Fruit fly (Drosophila melanogaster) whole organism, embryonic: ENCODE results near the gene CG14431.

Experiments used
- Bgb ChIP-seq: fragments of 200-800 bp; sonication (Bioruptor generic); IDR thresholded peaks from 2 replicates; pipeline ENCODE4 v1.3.6; 2022; ENCODE audit warnings: missing biosample characterization, missing genetic modification characterization; ENCODE audit not compliant: partially characterized antibody
- CG10267 ChIP-seq: fragments of 200-800 bp; sonication (Bioruptor generic); optimal IDR thresholded peaks from 2 replicates; lab custom pipeline; 2018; ENCODE audit warnings: missing biosample characterization, mild to moderate bottlenecking, missing genetic modification characterization, moderate library complexity
- CG11093 ChIP-seq: fragments of 200-800 bp; sonication (Bioruptor generic); IDR thresholded peaks from 3 replicates; pipeline ENCODE4 v1.3.6; 2022; ENCODE audit warnings: missing biosample characterization, missing genetic modification characterization
- CG12236 ChIP-seq: fragments of 200-800 bp; sonication (Bioruptor generic); optimal IDR thresholded peaks from 2 replicates; lab custom pipeline; 2016; ENCODE audit warnings: missing biosample characterization, missing genetic modification characterization
- CG12942 ChIP-seq: fragments of 200-800 bp; sonication (Bioruptor generic); optimal IDR thresholded peaks from 3 replicates; lab custom pipeline; 2016; ENCODE audit warnings: missing biosample characterization, missing genetic modification characterization
- CG13624 ChIP-seq: fragments of 200-800 bp; sonication (Bioruptor generic); optimal IDR thresholded peaks from 2 replicates; lab custom pipeline; 2016; ENCODE audit warnings: missing biosample characterization, missing genetic modification characterization
- CG14710 ChIP-seq: fragments of 200-800 bp; sonication (Bioruptor generic); optimal IDR thresholded peaks from 3 replicates; lab custom pipeline; 2019; ENCODE audit warnings: missing biosample characterization, mild to moderate bottlenecking, missing genetic modification characterization, moderate library complexity
- CG15269 ChIP-seq: fragments of 200-800 bp; sonication (Bioruptor generic); optimal IDR thresholded peaks from 2 replicates; lab custom pipeline; 2018; ENCODE audit warnings: missing biosample characterization, mild to moderate bottlenecking, missing genetic modification characterization, moderate library complexity
- CG1529 ChIP-seq: fragments of 200-800 bp; sonication (Bioruptor generic); optimal IDR thresholded peaks from 3 replicates; lab custom pipeline; 2018; ENCODE audit warnings: missing biosample characterization, missing genetic modification characterization
- CG16779 ChIP-seq: fragments of 200-800 bp; sonication (Bioruptor generic); IDR thresholded peaks from 2 replicates; pipeline ENCODE4 v1.3.6; 2022; ENCODE audit warnings: missing biosample characterization, missing genetic modification characterization
- CG17359 ChIP-seq: fragments of 200-800 bp; sonication (Bioruptor generic); optimal IDR thresholded peaks from 3 replicates; lab custom pipeline; 2018; ENCODE audit warnings: missing biosample characterization, mild to moderate bottlenecking, missing genetic modification characterization, moderate library complexity
- CG17568 ChIP-seq: fragments of 200-800 bp; sonication (Bioruptor generic); optimal IDR thresholded peaks from 2 replicates; lab custom pipeline; 2018; ENCODE audit warnings: missing biosample characterization, mild to moderate bottlenecking, missing genetic modification characterization, moderate library complexity
- CG1832 ChIP-seq: fragments of 200-800 bp; sonication (Bioruptor generic); optimal IDR thresholded peaks from 2 replicates; lab custom pipeline; 2017; ENCODE audit warnings: missing biosample characterization, mild to moderate bottlenecking, missing genetic modification characterization, inconsistent platforms
- CG2875 ChIP-seq: fragments of 200-800 bp; sonication (Bioruptor generic); optimal IDR thresholded peaks from 2 replicates; lab custom pipeline; 2017; ENCODE audit warnings: missing biosample characterization, mild to moderate bottlenecking, missing genetic modification characterization, missing genetic modification reagents
- CG30431 ChIP-seq: fragments of 200-800 bp; sonication (Bioruptor generic); optimal IDR thresholded peaks from 2 replicates; lab custom pipeline; 2017; ENCODE audit warnings: missing biosample characterization, missing genetic modification characterization
- CG3407 ChIP-seq: fragments of 200-800 bp; sonication (Bioruptor generic); optimal IDR thresholded peaks from 2 replicates; lab custom pipeline; 2018; ENCODE audit warnings: missing biosample characterization, mild to moderate bottlenecking, missing genetic modification characterization
- CG4360 ChIP-seq: fragments of 200-800 bp; sonication (Bioruptor generic); IDR thresholded peaks from 2 replicates; pipeline ENCODE4 v1.3.6; 2022; ENCODE audit warnings: missing biosample characterization, missing genetic modification characterization
- CG6689 ChIP-seq: fragments of 200-800 bp; sonication (Bioruptor generic); IDR thresholded peaks from 2 replicates; pipeline ENCODE4 v1.3.6; 2022; ENCODE audit warnings: missing biosample characterization, missing genetic modification characterization
- CG7271 ChIP-seq: fragments of 200-800 bp; sonication (Bioruptor generic); optimal IDR thresholded peaks from 2 replicates; lab custom pipeline; 2018; ENCODE audit warnings: missing biosample characterization, mild to moderate bottlenecking, missing genetic modification characterization, moderate library complexity
- CG8944 ChIP-seq: fragments of 200-800 bp; sonication (Bioruptor generic); optimal IDR thresholded peaks from 3 replicates; lab custom pipeline; 2016; ENCODE audit warnings: missing biosample characterization, missing genetic modification characterization
- CG9797 ChIP-seq: fragments of 200-800 bp; sonication (Bioruptor generic); optimal IDR thresholded peaks from 3 replicates; lab custom pipeline; 2018; ENCODE audit warnings: missing biosample characterization, mild to moderate bottlenecking, missing genetic modification characterization
- CoRest ChIP-seq: fragments of 200-800 bp; sonication (Bioruptor generic); optimal IDR thresholded peaks from 3 replicates; lab custom pipeline; 2018; ENCODE audit warnings: missing biosample characterization, mild to moderate bottlenecking, missing genetic modification characterization, moderate library complexity
- D ChIP-seq, 2 experiments: fragments of 200-800 bp in 1 of 2; fragments of >200 bp in 1 of 2; sonication (Bioruptor generic) in 1 of 2; optimal IDR thresholded peaks; 2 replicates in 1 of 2; 3 replicates in 1 of 2; lab custom pipeline; 2017; ENCODE audit warnings: mild to moderate bottlenecking in 1 of 2, missing biosample characterization in 1 of 2, missing genetic modification characterization in 1 of 2, missing genetic modification reagents in 1 of 2
- Dll ChIP-seq: fragments of 200-800 bp; sonication (Bioruptor generic); IDR thresholded peaks from 4 replicates; pipeline ENCODE4 v1.3.6; 2022; ENCODE audit warnings: missing biosample characterization, missing genetic modification characterization; ENCODE audit not compliant: partially characterized antibody
- Ets97D ChIP-seq: fragments of 200-800 bp; sonication (Bioruptor generic); optimal IDR thresholded peaks from 3 replicates; lab custom pipeline; 2016; ENCODE audit warnings: missing biosample characterization, missing genetic modification characterization
- GATAe ChIP-seq: fragments of 200-800 bp; sonication (Bioruptor generic); conservative IDR thresholded peaks from 2 replicates; pipeline ENCODE4 v1.3.6; 2022; ENCODE audit warnings: missing biosample characterization, missing genetic modification characterization
- HHEX ChIP-seq: fragments of 200-800 bp; sonication (Bioruptor generic); optimal IDR thresholded peaks from 3 replicates; lab custom pipeline; 2017; ENCODE audit warnings: missing biosample characterization, mild to moderate bottlenecking, missing genetic modification characterization, missing genetic modification reagents
- Hr39 ChIP-seq: fragments of >200 bp; optimal IDR thresholded peaks from 2 replicates; lab custom pipeline; 2017
- Lpt ChIP-seq: fragments of >200 bp; optimal IDR thresholded peaks from 2 replicates; lab custom pipeline; 2018; ENCODE audit warnings: missing biosample characterization, missing genetic modification characterization
- Sin3A ChIP-seq: fragments of >200 bp; optimal IDR thresholded peaks from 2 replicates; lab custom pipeline; 2018
- TFAM ChIP-seq: fragments of 200-800 bp; sonication (Bioruptor generic); optimal IDR thresholded peaks from 2 replicates; lab custom pipeline; 2017; ENCODE audit warnings: missing biosample characterization, missing genetic modification characterization, inconsistent platforms
- Taf1 ChIP-seq: fragments of 200-800 bp; sonication (Bioruptor generic); IDR thresholded peaks from 2 replicates; pipeline ENCODE4 v1.3.6; 2022; ENCODE audit warnings: missing biosample characterization, missing genetic modification characterization
- amos ChIP-seq: fragments of 200-800 bp; sonication (Bioruptor generic); IDR thresholded peaks from 2 replicates; pipeline ENCODE4 v1.3.6; 2022; ENCODE audit warnings: missing biosample characterization, missing genetic modification characterization; ENCODE audit not compliant: partially characterized antibody
- chif ChIP-seq, 2 experiments: fragments of 200-800 bp; sonication (Bioruptor generic); optimal IDR thresholded peaks; 3 replicates each; lab custom pipeline; 2016; ENCODE audit warnings: missing biosample characterization in 2 of 2, missing genetic modification characterization in 2 of 2
- crol ChIP-seq: fragments of 200-800 bp; sonication (Bioruptor generic); IDR thresholded peaks from 2 replicates; pipeline ENCODE4 v1.3.6; 2022; ENCODE audit warnings: missing biosample characterization, missing genetic modification characterization
- en ChIP-seq: fragments of 200-800 bp; sonication (Bioruptor generic); optimal IDR thresholded peaks from 2 replicates; lab custom pipeline; 2016; ENCODE audit warnings: missing biosample characterization, missing genetic modification characterization
- gcm ChIP-seq: fragments of 200-800 bp; sonication (Bioruptor generic); optimal IDR thresholded peaks from 2 replicates; lab custom pipeline; 2019; ENCODE audit warnings: missing biosample characterization, mild to moderate bottlenecking, missing genetic modification characterization, moderate library complexity
- grau ChIP-seq: fragments of 200-800 bp; optimal IDR thresholded peaks from 3 replicates; lab custom pipeline; 2019; ENCODE audit warnings: missing biosample characterization, mild to moderate bottlenecking, missing genetic modification characterization, moderate library complexity
- hb ChIP-seq: fragments of 200-800 bp; sonication (Bioruptor generic); IDR thresholded peaks from 3 replicates; pipeline ENCODE4 v1.3.6; 2022; ENCODE audit warnings: missing biosample characterization, missing genetic modification characterization; ENCODE audit not compliant: partially characterized antibody
- ind ChIP-seq: fragments of 200-800 bp; sonication (Bioruptor generic); optimal IDR thresholded peaks from 3 replicates; lab custom pipeline; 2016; ENCODE audit warnings: missing biosample characterization, missing genetic modification characterization
- klu ChIP-seq: fragments of 200-800 bp; sonication (Bioruptor generic); IDR thresholded peaks from 2 replicates; pipeline ENCODE4 v1.3.6; 2022; ENCODE audit warnings: missing biosample characterization, missing genetic modification characterization
- lilli ChIP-seq: fragments of 200-800 bp; sonication (Bioruptor generic); optimal IDR thresholded peaks from 3 replicates; lab custom pipeline; 2016; ENCODE audit warnings: missing biosample characterization, missing genetic modification characterization
- nerfin-2 ChIP-seq: fragments of 200-800 bp; sonication (Bioruptor generic); IDR thresholded peaks from 2 replicates; pipeline ENCODE4 v1.3.6; 2022; ENCODE audit warnings: missing biosample characterization, missing genetic modification characterization; ENCODE audit not compliant: partially characterized antibody
- pnt ChIP-seq: fragments of 200-800 bp; sonication (Bioruptor generic); optimal IDR thresholded peaks from 3 replicates; lab custom pipeline; 2016; ENCODE audit warnings: missing biosample characterization, missing genetic modification characterization
- pros ChIP-seq: fragments of 200-800 bp; sonication (Bioruptor generic); optimal IDR thresholded peaks from 3 replicates; lab custom pipeline; 2019; ENCODE audit warnings: missing biosample characterization, mild to moderate bottlenecking, missing genetic modification characterization, moderate library complexity
- scrt ChIP-seq: fragments of 200-800 bp; sonication (Bioruptor generic); optimal IDR thresholded peaks from 2 replicates; lab custom pipeline; 2018; ENCODE audit warnings: missing biosample characterization, mild to moderate bottlenecking, missing genetic modification characterization, moderate library complexity
- sna ChIP-seq: fragments of 200-800 bp; sonication (Bioruptor generic); IDR thresholded peaks from 2 replicates; pipeline ENCODE4 v1.3.6; 2022; ENCODE audit warnings: missing biosample characterization, missing genetic modification characterization; ENCODE audit not compliant: partially characterized antibody
- tin ChIP-seq: fragments of 200-800 bp; sonication (Bioruptor generic); optimal IDR thresholded peaks from 3 replicates; lab custom pipeline; 2016; ENCODE audit warnings: missing biosample characterization, missing genetic modification characterization

CG14431 gene

dm6 chrX:7013320-7014214 lies 105.5 kb downstream of the CG14431 start, which contains the start of the genes CG3032 and CG4593 (continued):
- TF ChIP-seq Bgb (no peak), Dll (GFP tag; lab: Robert Waterston, UW) (no peak), CG17568 (peak; percentile 69), TFAM (GFP tag; lab: Kevin White, UChicago) (no peak), scrt (peak; percentile 68), sna (GFP tag; lab: Robert Waterston, UW) (no peak), CG12942 (GFP tag; lab: Kevin White, UChicago) (peak; percentile 70), CG12236 (peak; percentile 4), CG13624 (peak; percentile 67), chif (GFP tag; optimal IDR thresholded peaks at IDR 0.05; lab: Kevin White, UChicago) (peak; percentile 48 to 71), CG30431 (GFP tag; lab: Kevin White, UChicago) (peak; percentile 61), CG1832 (GFP tag; lab: Kevin White, UChicago) (no peak), CG10267 (tag; lab: Kevin White, UChicago) (peak; percentile 67), gcm (GFP tag; lab: Kevin White, UChicago) (peak; percentile 42), CoRest (tag; lab: Kevin White, UChicago) (peak; percentile 81), pnt (peak; percentile 72), CG14710 (tag; lab: Kevin White, UChicago) (peak; percentile 68), HHEX (GFP tag; lab: Kevin White, UChicago) (peak; percentile 70), CG11093 (peak; percentile 87), CG4360 (GFP tag; lab: Robert Waterston, UW) (no peak), nerfin-2 (GFP tag; lab: Robert Waterston, UW) (no peak), pros (GFP tag; lab: Kevin White, UChicago) (no peak), CG8944 (GFP tag; lab: Kevin White, UChicago) (peak; percentile 67), Hr39 (lab: Kevin White, UChicago) (no peak), CG15269 (peak; percentile 81), CG1529 (peak; percentile 60), CG2875 (peak; percentile 16), grau (peak; percentile 97), Sin3A (lab: Kevin White, UChicago) (no peak), CG17359 (tag; lab: Kevin White, UChicago) (peak; percentile 82), lilli (GFP tag; lab: Kevin White, UChicago) (peak; percentile 89), CG9797 (peak; percentile 68), CG3407 (GFP tag; lab: Kevin White, UChicago) (no peak), amos (GFP tag; lab: Robert Waterston, UW) (no peak), crol (GFP tag; lab: Robert Waterston, UW) (no peak), klu (GFP tag; lab: Robert Waterston, UW) (peak; percentile 83), hb (GFP tag; lab: Robert Waterston, UW) (no peak), ind (GFP tag; lab: Kevin White, UChicago) (peak; percentile 87), Taf1 (GFP tag; lab: Robert Waterston, UW) (peak; percentile 85), D (optimal IDR thresholded peaks at IDR 0.05; lab: Kevin White, UChicago) (no peak), D (GFP tag; optimal IDR thresholded peaks at IDR 0.05; lab: Kevin White, UChicago) (peak; percentile 24), Lpt (GFP tag; lab: Kevin White, UChicago) (no peak), GATAe (GFP tag; lab: Robert Waterston, UW) (peak; percentile 73), en (GFP tag; lab: Kevin White, UChicago) (peak; percentile 20), tin (GFP tag; lab: Kevin White, UChicago) (peak; percentile 72), CG7271 (no peak), Ets97D (GFP tag; lab: Kevin White, UChicago) (peak; percentile 54), CG6689 (GFP tag; lab: Robert Waterston, UW) (peak; percentile 87), CG16779 (peak; percentile 77)
